Worm (Caenorhabditis elegans) whole organism, mixed stage, embryonic: ENCODE results near the gene vab-8.

Experiments used
- mab-5 ChIP-seq: fragments of 150-350 bp; optimal IDR thresholded peaks from 2 replicates; lab custom pipeline; 2014; ENCODE audit warnings: missing biosample characterization, missing genetic modification characterization
- nhr-12 ChIP-seq: fragments of 150-350 bp; optimal IDR thresholded peaks from 2 replicates; lab custom pipeline; 2014; ENCODE audit warnings: missing biosample characterization, missing genetic modification characterization
- snpc-4 ChIP-seq: fragments of 150-350 bp; optimal IDR thresholded peaks from 2 replicates; lab custom pipeline; 2014; ENCODE audit warnings: missing biosample characterization, missing genetic modification characterization

The vab-8 gene

DNA sequence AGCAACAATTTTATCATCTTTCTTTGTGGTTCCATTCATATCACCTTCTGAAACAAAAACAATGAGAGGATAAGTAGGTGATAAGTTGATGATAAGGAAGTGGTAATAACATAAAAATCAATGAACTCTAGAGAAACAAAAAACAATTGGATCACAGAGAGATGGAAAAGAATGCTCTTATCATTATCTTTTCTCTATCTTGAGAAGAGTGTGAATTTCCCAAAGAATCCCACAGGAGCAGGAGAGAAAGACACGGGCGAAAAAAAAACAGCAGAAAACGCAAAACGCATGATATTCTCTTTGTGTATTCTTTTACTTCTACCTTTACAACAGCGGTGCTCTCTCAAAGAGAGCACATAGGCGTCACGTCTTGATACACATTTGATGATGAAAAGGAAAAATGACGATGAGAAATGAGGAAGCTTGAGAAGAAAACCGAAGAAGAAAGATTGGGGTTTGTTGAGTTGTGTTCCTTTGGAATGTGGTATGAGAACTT, 56.2 kb downstream of the vab-8 start, which contains the start of gene twk-24:
Gene twk-24, minus strand, starts transcription at position 51 of the 496 bp plus-strand sequence.
- no peak for TF ChIP-seq snpc-4 (tag; lab: Kevin White, UChicago)
- no peak for TF ChIP-seq mab-5 (tag; lab: Kevin White, UChicago)

DNA sequence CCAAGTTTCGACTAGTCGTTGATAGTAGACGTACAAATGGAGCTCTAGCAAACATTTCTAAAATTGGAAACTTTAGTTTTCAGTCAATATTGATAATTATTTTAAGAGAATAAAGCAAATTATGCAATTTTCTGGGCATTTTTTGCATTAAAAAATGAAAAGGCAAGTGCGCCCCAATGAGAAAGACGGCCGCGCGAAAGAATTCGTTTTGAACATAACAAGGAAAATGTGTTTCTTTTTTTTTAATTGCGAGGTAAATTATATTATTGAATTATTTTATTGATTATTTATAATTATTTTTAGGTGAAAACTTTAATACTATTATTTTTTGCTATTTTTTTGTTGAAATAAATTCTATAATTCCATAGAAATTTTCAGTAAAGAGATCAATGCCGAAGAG, 58.4 kb downstream of the vab-8 start, which contains the start of the genes tsfm-1 and capg-2:
Gene tsfm-1, minus strand, starts transcription at position 57 of the 400 bp plus-strand sequence.
Gene capg-2, plus strand, starts transcription at position 379 of the 400 bp plus-strand sequence.
- no peak for TF ChIP-seq nhr-12
